Worm (Caenorhabditis elegans): ENCODE data around the gene sec-24.2.
"Not testable (repeated sequence)": the region's sequence is repeated elsewhere in the genome, so short reads cannot be mapped to it uniquely, and the experiment has no call there.

The sec-24.2 gene

DNA sequence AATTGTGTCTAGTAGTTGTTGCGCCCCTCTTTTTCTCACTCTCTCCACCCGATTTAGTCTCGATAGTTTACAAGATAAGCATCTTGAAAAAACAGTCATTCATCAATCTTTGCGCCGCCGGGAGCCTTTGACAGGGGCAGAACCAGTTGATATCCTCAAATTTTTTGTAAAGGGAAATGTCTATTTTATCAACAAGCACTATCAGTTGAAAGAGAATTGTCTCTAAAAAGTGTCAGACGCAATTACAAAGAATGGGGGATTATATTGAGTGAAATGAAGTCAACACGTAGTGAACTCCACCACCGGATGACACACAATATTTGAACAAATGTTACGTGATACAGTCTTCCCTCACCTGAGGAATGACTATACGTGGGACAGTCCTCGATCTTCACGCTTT lies 26.4 kb downstream of the sec-24.2 start:
- TF ChIP-seq dao-5 (tag; optimal IDR thresholded peaks at IDR 0.05) (no peak), W03F9.2 (tag; optimal IDR thresholded peaks at IDR 0.05) (no peak), him-1 (tag; optimal IDR thresholded peaks at IDR 0.05) (no peak)

DNA sequence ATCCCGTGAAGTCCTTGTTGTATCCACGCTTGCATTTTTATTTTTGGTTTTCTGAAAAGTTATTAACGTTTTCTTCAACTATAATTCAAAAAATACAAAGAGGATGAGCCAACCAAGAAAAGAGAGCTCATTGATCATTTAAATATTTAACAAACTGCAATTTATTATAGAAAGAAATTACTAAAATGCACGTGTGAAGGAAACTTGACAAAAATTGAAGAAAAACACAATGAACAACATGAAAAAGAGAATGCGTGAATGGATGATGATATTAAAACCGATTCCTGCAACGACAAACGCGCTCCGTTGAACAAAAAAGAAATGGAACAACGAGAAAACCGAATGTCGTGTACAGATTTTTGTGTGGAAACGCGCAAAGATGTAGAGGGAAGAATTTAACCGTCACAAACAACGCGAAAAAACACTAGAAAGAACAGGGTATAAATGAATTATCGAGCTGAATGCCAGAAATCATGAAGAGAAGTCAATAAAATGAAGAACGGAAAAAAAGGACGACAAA lies 29.7 kb downstream of the sec-24.2 start, which contains the start of gene ufd-1:
TSS of gene ufd-1 (minus strand) at position 51 of the 520 bp plus-strand sequence.
- TF ChIP-seq dao-5 (tag; optimal IDR thresholded peaks at IDR 0.05), result no peak

DNA sequence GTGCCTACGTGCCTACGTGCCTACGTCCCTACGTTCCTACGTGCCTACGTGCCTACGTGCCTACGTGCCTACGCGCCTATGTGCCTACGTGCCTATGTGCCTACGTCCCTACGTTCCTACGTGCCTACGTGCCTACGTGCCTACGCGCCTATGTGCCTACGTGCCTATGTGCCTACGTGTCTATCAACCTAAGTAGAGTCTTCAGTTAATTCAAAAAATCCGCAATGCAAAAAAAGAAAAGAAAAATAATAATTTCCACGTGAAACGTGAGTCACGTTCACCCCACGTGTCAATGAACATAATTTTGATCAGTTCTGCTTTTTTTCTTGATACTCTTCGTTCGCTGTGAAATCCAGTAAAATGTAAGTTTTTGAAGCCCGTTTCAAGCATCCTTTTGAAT lies 33.7 kb downstream of the sec-24.2 start, which contains the start of gene F19B6.3:
TSS of gene F19B6.3 (plus strand) at position 301 of the 400 bp plus-strand sequence.
- not testable (repeated sequence) for TF ChIP-seq him-1, dao-5, W03F9.2 (tag; optimal IDR thresholded peaks at IDR 0.05)

DNA sequence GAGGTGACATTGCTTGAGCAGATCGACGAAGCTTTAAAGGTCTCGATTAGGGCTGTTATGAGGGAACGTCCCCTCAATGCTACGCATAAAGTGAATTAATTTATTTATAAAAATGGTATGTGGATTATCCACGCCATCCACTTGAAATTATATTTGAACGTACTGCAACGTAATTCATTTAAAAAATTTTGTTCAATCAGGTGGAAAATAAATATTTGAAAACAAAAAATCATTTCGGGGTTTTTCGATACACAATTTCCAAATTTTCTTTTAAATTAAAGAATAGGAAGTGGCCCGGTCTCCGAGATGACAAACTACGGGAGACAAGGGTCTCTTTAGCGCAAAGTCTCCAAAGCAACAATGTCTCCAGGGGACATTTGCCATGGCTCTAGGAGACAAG lies 49.0 kb downstream of the sec-24.2 start, which contains the start of gene oac-58:
TSS of gene oac-58 (minus strand) at position 101 of the 400 bp plus-strand sequence.
- TF ChIP-seq dao-5 (tag; optimal IDR thresholded peaks at IDR 0.05) (no peak), him-1 (tag; optimal IDR thresholded peaks at IDR 0.05) (no peak), W03F9.2 (tag; optimal IDR thresholded peaks at IDR 0.05) (no peak)

DNA sequence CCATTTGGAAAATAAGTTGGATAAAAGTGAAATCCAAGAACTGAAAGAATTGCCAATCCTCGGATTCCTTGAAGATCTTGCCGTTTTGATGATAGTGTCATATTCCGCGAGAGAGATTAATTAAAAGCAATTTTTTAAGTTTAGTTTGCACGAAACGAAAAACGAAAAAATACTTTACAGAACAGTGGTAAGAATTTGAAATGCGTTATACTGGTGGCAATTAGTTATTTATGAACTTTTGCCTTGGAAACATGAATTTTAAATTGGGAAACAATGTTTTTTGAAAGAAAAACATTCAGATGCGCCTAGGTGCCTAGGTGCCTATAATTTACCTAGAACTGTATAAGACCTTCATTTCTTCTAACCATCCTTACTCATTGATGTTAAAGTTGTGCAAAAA lies 52.9 kb downstream of the sec-24.2 start, which contains the start of gene oac-57:
TSS of gene oac-57 (minus strand) at position 101 of the 400 bp plus-strand sequence.
- TF ChIP-seq him-1 (tag; optimal IDR thresholded peaks at IDR 0.05) (no peak), W03F9.2 (tag; optimal IDR thresholded peaks at IDR 0.05) (no peak), dao-5 (tag; optimal IDR thresholded peaks at IDR 0.05) (no peak)

DNA sequence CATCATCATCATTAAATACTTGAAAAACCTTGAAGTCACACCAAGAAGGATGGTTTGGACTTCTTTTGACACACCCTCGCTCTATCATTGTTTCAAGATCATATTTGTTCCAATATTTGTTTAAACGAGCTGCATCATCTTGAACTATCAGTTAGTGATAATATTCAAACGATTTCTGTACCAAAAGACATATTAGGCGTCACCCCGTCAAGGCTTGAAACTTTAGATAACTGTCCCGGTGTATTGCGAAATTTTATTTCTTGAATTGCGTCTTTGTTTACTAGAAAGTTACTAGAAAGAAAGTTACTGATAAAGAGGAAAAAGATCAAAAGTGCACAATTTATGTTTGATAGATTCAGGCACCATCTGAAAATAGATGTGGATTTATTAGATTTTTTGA lies 54.6 kb downstream of the sec-24.2 start:
- TF ChIP-seq him-1 (tag; optimal IDR thresholded peaks at IDR 0.05), result no peak
